Worm (Caenorhabditis elegans) whole organism, early embryonic: Measurements from ENCODE around the gene dpy-28.
A peak's percentile ranks its signal among the peaks of the same experiment; 100 is the strongest.

ENCODE experiments used
- B0310.2 ChIP-seq: sonication (generic microtip); optimal IDR thresholded peaks from 2 replicates; lab custom pipeline; 2016; ENCODE audit warnings: mild to moderate bottlenecking, missing genetic modification characterization, missing compliant biosample characterization
- F13C5.2 ChIP-seq: sonication (generic microtip); optimal IDR thresholded peaks from 2 replicates; lab custom pipeline; 2017; ENCODE audit warnings: mild to moderate bottlenecking, missing genetic modification characterization, inconsistent platforms, missing compliant biosample characterization
- aly-1 ChIP-seq: sonication (generic microtip); optimal IDR thresholded peaks from 2 replicates; lab custom pipeline; 2016; ENCODE audit warnings: missing genetic modification characterization, missing compliant biosample characterization
- ama-1 ChIP-seq: fragments of 150-350 bp; optimal IDR thresholded peaks from 2 replicates; lab custom pipeline; 2014
- ceh-13 ChIP-seq: fragments of 200-800 bp; sonication (Bioruptor generic); optimal IDR thresholded peaks from 2 replicates; lab custom pipeline; 2018; ENCODE audit warnings: mild to moderate bottlenecking, missing genetic modification characterization, missing compliant biosample characterization
- ceh-36 ChIP-seq: sonication (generic microtip); optimal IDR thresholded peaks from 2 replicates; lab custom pipeline; 2016; ENCODE audit warnings: missing genetic modification characterization, inconsistent platforms, missing compliant biosample characterization
- ets-7 ChIP-seq: sonication (generic microtip); optimal IDR thresholded peaks from 2 replicates; lab custom pipeline; 2016; ENCODE audit warnings: missing genotype, missing genetic modification characterization, missing compliant biosample characterization
- flt-1 ChIP-seq: fragments of 200-800 bp; sonication (Bioruptor generic); IDR thresholded peaks from 2 replicates; pipeline ENCODE4 v1.3.6; 2022; ENCODE audit warnings: missing genetic modification characterization, missing compliant biosample characterization
- hmbx-1 ChIP-seq: sonication (generic microtip); optimal IDR thresholded peaks from 2 replicates; lab custom pipeline; 2016; ENCODE audit warnings: mild to moderate bottlenecking, missing genetic modification characterization, missing compliant biosample characterization
- hmg-4 ChIP-seq: fragments of 200-800 bp; sonication (Bioruptor generic); optimal IDR thresholded peaks from 2 replicates; lab custom pipeline; 2018; ENCODE audit warnings: mild to moderate bottlenecking, missing genetic modification characterization, missing compliant biosample characterization
- hnd-1 ChIP-seq: sonication (generic microtip); optimal IDR thresholded peaks from 2 replicates; lab custom pipeline; 2016; ENCODE audit warnings: missing genetic modification characterization, missing compliant biosample characterization
- pes-1 ChIP-seq: fragments of 200-800 bp; sonication (Bioruptor generic); IDR thresholded peaks from 2 replicates; pipeline ENCODE4 v1.3.6; 2022; ENCODE audit warnings: missing genetic modification reagents, missing genetic modification characterization, missing compliant biosample characterization
- scrt-1 ChIP-seq: fragments of 200-800 bp; sonication (Bioruptor generic); IDR thresholded peaks from 2 replicates; pipeline ENCODE4 v1.3.6; 2022; ENCODE audit warnings: missing genetic modification characterization, missing compliant biosample characterization
- sea-1 ChIP-seq: fragments of 200-800 bp; sonication (Bioruptor generic); conservative IDR thresholded peaks from 2 replicates; pipeline ENCODE4 v1.3.6; 2022; ENCODE audit warnings: missing genetic modification characterization, missing compliant biosample characterization
- tbx-11 ChIP-seq: fragments of 200-800 bp; sonication (Bioruptor generic); IDR thresholded peaks from 2 replicates; pipeline ENCODE4 v1.3.6; 2022; ENCODE audit warnings: missing genetic modification characterization, missing compliant biosample characterization
- tbx-37 ChIP-seq: fragments of 200-800 bp; sonication (Bioruptor generic); conservative IDR thresholded peaks from 2 replicates; pipeline ENCODE4 v1.3.6; 2022; ENCODE audit warnings: missing genetic modification reagents, missing genetic modification characterization, missing compliant biosample characterization
- tra-4 ChIP-seq: sonication (generic microtip); optimal IDR thresholded peaks from 2 replicates; lab custom pipeline; 2017; ENCODE audit warnings: missing genetic modification characterization, missing compliant biosample characterization

Gene dpy-28

DNA sequence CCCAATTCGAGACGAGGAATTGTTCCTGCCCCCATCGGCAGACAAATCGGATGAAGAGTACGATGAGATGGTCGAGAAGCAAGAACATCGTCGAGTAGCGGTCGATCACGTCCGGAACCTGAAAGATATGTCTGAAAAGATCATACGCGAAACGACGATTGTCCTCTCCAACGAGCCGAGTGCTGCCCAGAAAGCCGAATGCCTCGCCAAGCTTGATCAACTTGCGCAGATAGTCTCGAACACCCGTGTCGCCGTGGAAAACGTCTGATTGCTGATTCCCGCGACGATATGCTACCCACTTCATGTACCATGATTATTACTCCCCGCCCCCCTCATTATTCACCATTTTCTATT lies 47.5 kb downstream of the dpy-28 start:
- TF ChIP-seq F13C5.2 (tag; lab: Kevin White, UChicago) = no peak
- no peak for TF ChIP-seq hmg-4 (GFP tag; lab: Kevin White, UChicago)
- TF ChIP-seq hmbx-1 (tag; lab: Kevin White, UChicago) = no peak
- no peak for TF ChIP-seq tbx-11 (GFP tag; lab: Robert Waterston, UW)
- TF ChIP-seq ceh-13 (GFP tag; lab: Kevin White, UChicago) = no peak
- no peak for TF ChIP-seq scrt-1 (GFP tag; lab: Robert Waterston, UW)
- TF ChIP-seq ama-1 (lab: Kevin White, UChicago) = no peak
- TF ChIP-seq tra-4 = no peak
- no peak for TF ChIP-seq B0310.2 (tag; lab: Kevin White, UChicago)
- TF ChIP-seq hnd-1 (tag; lab: Kevin White, UChicago) = no peak

ce11 chrIII:10810837-10811814 lies 48.2 kb downstream of the dpy-28 start:
- peak; percentile 57 for TF ChIP-seq pes-1 (GFP tag; lab: Robert Waterston, UW)
- TF ChIP-seq sea-1 = peak; percentile 27; the same call in 1 of the 2 replicates
- TF ChIP-seq F13C5.2 (tag; lab: Kevin White, UChicago) = no peak
- TF ChIP-seq scrt-1 (GFP tag; lab: Robert Waterston, UW) = 0 out of 2 replicates have a peak, but pooled peaks have one; percentile 48
- peak; percentile 38; the same call in 1 of the 2 replicates for TF ChIP-seq tbx-11 (GFP tag; lab: Robert Waterston, UW)

ce11 chrIII:10812798-10813295 lies 49.9 kb downstream of the dpy-28 start:
- TF ChIP-seq hnd-1 (tag; lab: Kevin White, UChicago) (no peak), aly-1 (tag; lab: Kevin White, UChicago) (no peak), pes-1 (GFP tag; lab: Robert Waterston, UW) (no peak), F13C5.2 (tag; lab: Kevin White, UChicago) (no peak), ceh-36 (tag; lab: Kevin White, UChicago) (peak; percentile 1)

ce11 chrIII:10813886-10814285 lies 51.0 kb downstream of the dpy-28 start:
- TF ChIP-seq scrt-1 (GFP tag; lab: Robert Waterston, UW) (no peak), flt-1 (GFP tag; lab: Robert Waterston, UW) (no peak), aly-1 (tag; lab: Kevin White, UChicago) (no peak), hnd-1 (tag; lab: Kevin White, UChicago) (no peak), ets-7 (tag; lab: Kevin White, UChicago) (no peak), tbx-11 (GFP tag; lab: Robert Waterston, UW) (no peak), sea-1 (no peak), ceh-36 (tag; lab: Kevin White, UChicago) (no peak), B0310.2 (tag; lab: Kevin White, UChicago) (no peak), ceh-13 (GFP tag; lab: Kevin White, UChicago) (no peak), tbx-37 (no peak), ama-1 (lab: Kevin White, UChicago) (no peak)

DNA sequence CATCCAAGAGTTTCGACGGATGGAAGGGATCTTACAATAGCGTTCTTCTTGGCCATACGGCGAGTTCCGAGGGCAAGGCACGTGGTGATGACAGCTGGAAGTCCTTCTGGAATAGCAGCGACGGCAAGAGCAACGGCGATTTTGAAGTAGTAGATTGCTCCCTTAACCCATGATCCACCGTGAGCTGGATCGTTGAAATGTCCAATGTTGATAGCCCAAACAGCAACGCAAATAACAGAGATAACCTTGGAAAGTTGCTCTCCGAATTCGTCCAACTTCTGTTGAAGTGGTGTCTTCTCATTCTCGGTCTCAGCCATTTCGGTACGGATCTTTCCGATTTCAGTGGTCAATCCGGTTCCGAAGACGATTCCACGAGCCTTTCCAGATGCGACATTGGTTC lies 52.3 kb downstream of the dpy-28 start:
- TF ChIP-seq hnd-1 (tag; lab: Kevin White, UChicago) (no peak), ama-1 (lab: Kevin White, UChicago) (no peak), flt-1 (GFP tag; lab: Robert Waterston, UW) (no peak), hmg-4 (GFP tag; lab: Kevin White, UChicago) (no peak), tbx-11 (GFP tag; lab: Robert Waterston, UW) (no peak), tbx-37 (no peak), hmbx-1 (tag; lab: Kevin White, UChicago) (no peak), ceh-36 (tag; lab: Kevin White, UChicago) (no peak), F13C5.2 (tag; lab: Kevin White, UChicago) (no peak), tra-4 (no peak), aly-1 (tag; lab: Kevin White, UChicago) (no peak), pes-1 (GFP tag; lab: Robert Waterston, UW) (no peak), B0310.2 (tag; lab: Kevin White, UChicago) (no peak), ceh-13 (GFP tag; lab: Kevin White, UChicago) (no peak), scrt-1 (GFP tag; lab: Robert Waterston, UW) (no peak), ets-7 (tag; lab: Kevin White, UChicago) (no peak), sea-1 (no peak)

DNA sequence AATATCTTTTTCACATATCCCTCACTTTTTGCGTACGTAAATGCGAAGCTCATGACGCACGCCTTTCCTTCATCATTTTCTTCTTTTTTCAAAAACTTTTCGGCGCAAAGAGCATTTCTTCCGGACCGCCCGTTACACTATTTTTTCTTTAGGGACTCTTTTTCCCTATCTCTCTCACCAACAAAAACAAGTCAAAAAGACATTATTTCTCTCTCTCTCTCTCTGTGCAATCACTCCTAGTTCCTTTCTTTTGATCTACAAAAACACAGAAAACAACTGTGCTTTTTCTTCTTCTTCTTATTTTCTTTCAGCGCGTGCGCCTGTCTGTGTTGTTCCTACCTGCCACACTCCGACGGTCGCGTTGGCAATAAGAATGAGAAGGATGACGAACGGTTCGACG lies 53.1 kb downstream of the dpy-28 start:
- TF ChIP-seq ets-7 (tag; lab: Kevin White, UChicago) = no peak
- no peak for TF ChIP-seq F13C5.2 (tag; lab: Kevin White, UChicago)
- TF ChIP-seq tbx-37 = no peak
- no peak for TF ChIP-seq tra-4
- no peak for TF ChIP-seq hnd-1 (tag; lab: Kevin White, UChicago)
- TF ChIP-seq ceh-13 (GFP tag; lab: Kevin White, UChicago) = no peak
- no peak for TF ChIP-seq hmg-4 (GFP tag; lab: Kevin White, UChicago)
- TF ChIP-seq sea-1 = no peak
- TF ChIP-seq scrt-1 (GFP tag; lab: Robert Waterston, UW) = no peak
- no peak for TF ChIP-seq tbx-11 (GFP tag; lab: Robert Waterston, UW)
- TF ChIP-seq ceh-36 (tag; lab: Kevin White, UChicago) = no peak
- no peak for TF ChIP-seq pes-1 (GFP tag; lab: Robert Waterston, UW)
- TF ChIP-seq ama-1 (lab: Kevin White, UChicago) = no peak
- no peak for TF ChIP-seq hmbx-1 (tag; lab: Kevin White, UChicago)
- no peak for TF ChIP-seq aly-1 (tag; lab: Kevin White, UChicago)
- TF ChIP-seq B0310.2 (tag; lab: Kevin White, UChicago) = no peak
- no peak for TF ChIP-seq flt-1 (GFP tag; lab: Robert Waterston, UW)
